Worm (Caenorhabditis elegans) whole organism, late embryonic: Measurements from ENCODE around the gene C18B2.3.

Experiments
- ceh-30 ChIP-seq: fragments of 150-350 bp; optimal IDR thresholded peaks from 2 replicates; lab custom pipeline; 2014; ENCODE audit warnings: missing biosample characterization, missing genetic modification characterization
- che-1 ChIP-seq: sonication (generic microtip); optimal IDR thresholded peaks from 2 replicates; lab custom pipeline; 2016; ENCODE audit warnings: mild to moderate bottlenecking, missing genetic modification characterization, missing compliant biosample characterization
- odd-2 ChIP-seq: sonication (generic microtip); optimal IDR thresholded peaks from 2 replicates; lab custom pipeline; 2017; ENCODE audit warnings: antibody characterized with exemption, mild to moderate bottlenecking, missing genetic modification characterization, missing compliant biosample characterization

DNA sequence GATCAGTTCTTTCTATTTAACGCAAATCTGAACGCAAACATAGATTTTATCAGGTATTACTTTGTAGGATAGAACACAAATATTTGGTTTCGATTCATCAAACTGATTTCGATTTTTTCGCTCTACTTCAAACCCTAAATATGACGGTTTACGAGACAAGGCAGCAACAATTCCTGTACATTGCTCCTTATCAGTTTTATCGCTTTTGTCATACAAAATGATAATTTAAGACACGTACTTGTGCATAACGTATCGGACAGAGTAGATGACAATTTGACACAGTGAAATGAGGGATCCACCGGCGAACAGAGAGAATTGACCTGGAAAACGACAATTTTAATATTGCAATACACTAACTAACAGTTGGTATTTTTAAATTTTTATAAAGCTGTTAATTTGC lies 12.0 kb downstream of the C18B2.3 start:
- TF ChIP-seq ceh-30 (tag; lab: Kevin White, UChicago) = no peak
- no peak for TF ChIP-seq che-1
- TF ChIP-seq odd-2 (tag; lab: Kevin White, UChicago) = no peak
